Worm (Caenorhabditis elegans) whole organism, young adult: ENCODE data around the gene Y25C1A.8.

Experiments
- F57A8.1 ChIP-seq: fragments of 200-800 bp; sonication (Bioruptor generic); optimal IDR thresholded peaks from 2 replicates; lab custom pipeline; 2018; ENCODE audit warnings: mild to moderate bottlenecking, missing genetic modification characterization, moderate library complexity, missing compliant biosample characterization
- attf-6 ChIP-seq: fragments of 200-800 bp; sonication (Bioruptor generic); IDR thresholded peaks from 2 replicates; pipeline ENCODE4 v1.3.6; 2022; ENCODE audit warnings: missing genetic modification reagents, missing genetic modification characterization, missing compliant biosample characterization
- lag-1 ChIP-seq: fragments of 200-800 bp; sonication (Bioruptor generic); IDR thresholded peaks from 2 replicates; pipeline ENCODE4 v1.3.6; 2022; ENCODE audit warnings: missing genetic modification reagents, missing genetic modification characterization, missing compliant biosample characterization

DNA sequence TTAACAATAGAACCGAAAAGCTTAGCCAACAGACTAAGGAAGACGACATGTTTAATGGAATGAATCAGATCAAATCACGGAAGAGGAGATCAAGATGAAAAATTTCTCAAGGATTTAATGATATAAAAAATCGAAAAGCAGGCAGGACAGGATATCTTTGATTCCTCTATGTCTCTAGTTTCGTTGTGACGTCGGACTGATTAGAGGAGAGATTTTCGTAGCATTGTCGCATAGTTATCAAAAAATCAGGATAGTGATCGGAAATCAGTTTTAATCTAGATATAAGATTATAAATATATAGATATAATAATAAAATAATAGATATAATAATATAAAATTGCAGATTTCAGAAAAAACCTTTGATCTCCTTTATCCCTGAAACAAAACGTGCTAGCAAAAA lies 33.4 kb downstream of the Y25C1A.8 start, which contains the start of gene B0454.8:
- TF ChIP-seq F57A8.1 (no peak), attf-6 (GFP tag; lab: Robert Waterston, UW) (no peak), lag-1 (GFP tag; lab: Robert Waterston, UW) (no peak)
